Worm (Caenorhabditis elegans) whole organism, late embryonic: ENCODE data around the gene nhr-237.

ENCODE experiments used
- C08G9.2 ChIP-seq: sonication (generic microtip); optimal IDR thresholded peaks from 2 replicates; lab custom pipeline; 2016; ENCODE audit warnings: mild to moderate bottlenecking, missing genetic modification characterization, moderate library complexity, missing compliant biosample characterization
- F13H6.1 ChIP-seq: sonication (generic microtip); optimal IDR thresholded peaks from 2 replicates; lab custom pipeline; 2016; ENCODE audit warnings: missing genetic modification characterization, missing compliant biosample characterization
- K02D7.2 ChIP-seq: sonication (generic microtip); optimal IDR thresholded peaks from 2 replicates; lab custom pipeline; 2017; ENCODE audit warnings: mild to moderate bottlenecking, missing genetic modification characterization, missing compliant biosample characterization
- ama-1 ChIP-seq: fragments of 150-350 bp; optimal IDR thresholded peaks from 2 replicates; lab custom pipeline; 2014
- ceh-14 ChIP-seq: sonication (generic microtip); optimal IDR thresholded peaks from 2 replicates; lab custom pipeline; 2016; ENCODE audit warnings: missing genotype, missing genetic modification characterization, missing compliant biosample characterization
- ceh-18 ChIP-seq: sonication (generic microtip); optimal IDR thresholded peaks from 2 replicates; lab custom pipeline; 2016; ENCODE audit warnings: missing genetic modification characterization, missing compliant biosample characterization
- ceh-2 ChIP-seq: sonication (generic microtip); optimal IDR thresholded peaks from 2 replicates; lab custom pipeline; 2016; ENCODE audit warnings: missing genotype, missing genetic modification characterization, missing compliant biosample characterization
- ceh-22 ChIP-seq: sonication (generic microtip); optimal IDR thresholded peaks from 2 replicates; lab custom pipeline; 2017; ENCODE audit warnings: missing biosample characterization, missing genetic modification characterization
- ceh-24 ChIP-seq: sonication (generic microtip); optimal IDR thresholded peaks from 2 replicates; lab custom pipeline; 2016; ENCODE audit warnings: mild to moderate bottlenecking, missing genetic modification characterization, missing compliant biosample characterization
- ceh-34 ChIP-seq: sonication (generic microtip); optimal IDR thresholded peaks from 2 replicates; lab custom pipeline; 2016; ENCODE audit warnings: mild to moderate bottlenecking, missing genetic modification characterization, missing compliant biosample characterization
- ceh-6 ChIP-seq: fragments of 200-800 bp; sonication (Bioruptor generic); optimal IDR thresholded peaks from 2 replicates; lab custom pipeline; 2018; ENCODE audit warnings: mild to moderate bottlenecking, missing genetic modification characterization, missing compliant biosample characterization
- ceh-9 ChIP-seq: sonication (generic microtip); optimal IDR thresholded peaks from 2 replicates; lab custom pipeline; 2016; ENCODE audit warnings: mild to moderate bottlenecking, missing genetic modification characterization, inconsistent platforms, missing compliant biosample characterization
- che-1 ChIP-seq: sonication (generic microtip); optimal IDR thresholded peaks from 2 replicates; lab custom pipeline; 2016; ENCODE audit warnings: mild to moderate bottlenecking, missing genetic modification characterization, missing compliant biosample characterization
- dve-1 ChIP-seq: sonication (generic microtip); optimal IDR thresholded peaks from 2 replicates; lab custom pipeline; 2017; ENCODE audit warnings: antibody characterized with exemption, mild to moderate bottlenecking, missing genetic modification characterization, missing compliant biosample characterization
- elt-2 ChIP-seq: sonication (generic microtip); optimal IDR thresholded peaks from 2 replicates; lab custom pipeline; 2016; ENCODE audit warnings: missing genetic modification reagents, missing genetic modification characterization, missing compliant biosample characterization
- elt-4 ChIP-seq: sonication (generic microtip); optimal IDR thresholded peaks from 2 replicates; lab custom pipeline; 2016; ENCODE audit warnings: missing genetic modification characterization, missing compliant biosample characterization
- ets-4 ChIP-seq: sonication (generic microtip); optimal IDR thresholded peaks from 2 replicates; lab custom pipeline; 2016; ENCODE audit warnings: missing genetic modification characterization, missing compliant biosample characterization
- fax-1 ChIP-seq: sonication (generic microtip); optimal IDR thresholded peaks from 2 replicates; lab custom pipeline; 2016; ENCODE audit warnings: missing genotype, missing genetic modification characterization, missing compliant biosample characterization
- fkh-10 ChIP-seq: fragments of 150-350 bp; optimal IDR thresholded peaks from 2 replicates; lab custom pipeline; 2014; ENCODE audit warnings: missing biosample characterization, missing genetic modification reagents, missing genetic modification characterization
- fkh-6 ChIP-seq: sonication (generic microtip); optimal IDR thresholded peaks from 2 replicates; lab custom pipeline; 2016; ENCODE audit warnings: missing genetic modification characterization, missing compliant biosample characterization
- gmeb-2 ChIP-seq: sonication (generic microtip); optimal IDR thresholded peaks from 2 replicates; lab custom pipeline; 2016; ENCODE audit warnings: missing genetic modification characterization, inconsistent platforms, missing compliant biosample characterization
- hlh-30 ChIP-seq: sonication (generic microtip); optimal IDR thresholded peaks from 2 replicates; lab custom pipeline; 2017; ENCODE audit warnings: antibody characterized with exemption, missing genetic modification characterization, missing compliant biosample characterization; ENCODE audit not compliant: insufficient read depth
- hlh-8 ChIP-seq: sonication (generic microtip); optimal IDR thresholded peaks from 2 replicates; lab custom pipeline; 2016; ENCODE audit warnings: missing genotype, missing genetic modification characterization, missing compliant biosample characterization
- lim-6 ChIP-seq: sonication (generic microtip); optimal IDR thresholded peaks from 2 replicates; lab custom pipeline; 2016; ENCODE audit warnings: missing genetic modification characterization, missing compliant biosample characterization
- nfya-1 ChIP-seq: sonication (generic microtip); optimal IDR thresholded peaks from 2 replicates; lab custom pipeline; 2017; ENCODE audit warnings: missing genetic modification characterization, mild to moderate bottlenecking, missing compliant biosample characterization, antibody characterized with exemption, moderate library complexity
- npax-4 ChIP-seq: sonication (generic microtip); optimal IDR thresholded peaks from 2 replicates; lab custom pipeline; 2016; ENCODE audit warnings: missing genetic modification characterization, missing compliant biosample characterization
- pag-3 ChIP-seq: sonication (generic microtip); optimal IDR thresholded peaks from 2 replicates; lab custom pipeline; 2016; ENCODE audit warnings: missing compliant biosample characterization, missing genetic modification characterization, borderline replicate concordance
- pha-4 ChIP-seq: fragments of 150-350 bp; optimal IDR thresholded peaks from 2 replicates; lab custom pipeline; 2018; ENCODE audit warnings: missing biosample characterization, missing genetic modification reagents, missing genetic modification characterization
- rnt-1 ChIP-seq: sonication (generic microtip); optimal IDR thresholded peaks from 2 replicates; lab custom pipeline; 2016; ENCODE audit warnings: missing genetic modification characterization, missing compliant biosample characterization
- sdc-2 ChIP-seq: sonication (generic microtip); optimal IDR thresholded peaks from 2 replicates; lab custom pipeline; 2016; ENCODE audit warnings: missing genotype, missing genetic modification characterization, missing compliant biosample characterization
- sox-4 ChIP-seq: sonication (generic microtip); optimal IDR thresholded peaks from 2 replicates; lab custom pipeline; 2017; ENCODE audit warnings: mild to moderate bottlenecking, missing genetic modification characterization, inconsistent platforms, missing compliant biosample characterization
- syd-9 ChIP-seq: sonication (generic microtip); optimal IDR thresholded peaks from 2 replicates; lab custom pipeline; 2016; ENCODE audit warnings: mild to moderate bottlenecking, missing genetic modification characterization, moderate library complexity, missing compliant biosample characterization
- tbx-2 ChIP-seq: sonication (generic microtip); optimal IDR thresholded peaks from 2 replicates; lab custom pipeline; 2016; ENCODE audit warnings: missing genetic modification characterization, missing compliant biosample characterization
- tbx-7 ChIP-seq: sonication (generic microtip); optimal IDR thresholded peaks from 2 replicates; lab custom pipeline; 2016; ENCODE audit warnings: missing genotype, missing genetic modification characterization, missing compliant biosample characterization
- ttx-3 ChIP-seq: sonication (generic microtip); optimal IDR thresholded peaks from 2 replicates; lab custom pipeline; 2016; ENCODE audit warnings: missing genetic modification reagents, missing genetic modification characterization, missing compliant biosample characterization
- unc-3 ChIP-seq, 2 experiments: fragments of 200-800 bp in 1 of 2; sonication (Bioruptor generic) in 1 of 2; sonication (generic microtip) in 1 of 2; conservative IDR thresholded peaks in 1 of 2; optimal IDR thresholded peaks in 1 of 2; 2 replicates each; pipeline versions ENCODE4 v1.3.6 to Lab custom; 2016 to 2022; ENCODE audit warnings: missing compliant biosample characterization in 2 of 2, missing genetic modification characterization in 2 of 2, missing genetic modification reagents in 1 of 2
- unc-42 ChIP-seq: sonication (generic microtip); optimal IDR thresholded peaks from 2 replicates; lab custom pipeline; 2016; ENCODE audit warnings: missing genotype, missing genetic modification characterization, missing compliant biosample characterization
- ztf-16 ChIP-seq: sonication (generic microtip); optimal IDR thresholded peaks from 2 replicates; lab custom pipeline; 2017; ENCODE audit warnings: missing genetic modification characterization, missing compliant biosample characterization

Gene nhr-237

ce11 chrV:1627269-1627668 is 649 bp upstream of the nhr-237 start:
- TF ChIP-seq rnt-1 (tag; lab: Kevin White, UChicago), result no peak
- no peak for TF ChIP-seq ttx-3 (tag; lab: Kevin White, UChicago)
- no peak for TF ChIP-seq ztf-16
- TF ChIP-seq tbx-7 (tag; lab: Kevin White, UChicago), result no peak
- peak; percentile 25 for TF ChIP-seq nfya-1 (tag; lab: Kevin White, UChicago)
- no peak for TF ChIP-seq fax-1
- TF ChIP-seq ets-4 (tag; lab: Kevin White, UChicago), result no peak
- TF ChIP-seq ceh-2 (tag; lab: Kevin White, UChicago), result no peak
- no peak for TF ChIP-seq sox-4 (tag; lab: Kevin White, UChicago)
- TF ChIP-seq npax-4 (tag; lab: Kevin White, UChicago), result no peak
- TF ChIP-seq F13H6.1 (tag; lab: Kevin White, UChicago), result peak; percentile 62
- TF ChIP-seq unc-3 (GFP tag; conservative IDR thresholded peaks at IDR 0.05; lab: Robert Waterston, UW), result no peak
- no peak for TF ChIP-seq unc-3 (tag; optimal IDR thresholded peaks at IDR 0.05; lab: Kevin White, UChicago)
- TF ChIP-seq sdc-2 (tag; lab: Kevin White, UChicago), result no peak
- TF ChIP-seq syd-9 (tag; lab: Kevin White, UChicago), result no peak
- TF ChIP-seq ceh-14 (tag; lab: Kevin White, UChicago), result no peak
- peak; percentile 0 for TF ChIP-seq ceh-18 (tag; lab: Kevin White, UChicago)
- peak; percentile 38 for TF ChIP-seq dve-1 (tag; lab: Kevin White, UChicago)
- TF ChIP-seq ceh-6 (GFP tag; lab: Kevin White, UChicago), result no peak
- TF ChIP-seq pag-3 (tag; lab: Kevin White, UChicago), result no peak
- TF ChIP-seq hlh-8 (tag; lab: Kevin White, UChicago), result no peak
- no peak for TF ChIP-seq pha-4 (tag; lab: Kevin White, UChicago)
- peak; percentile 10 for TF ChIP-seq tbx-2

DNA sequence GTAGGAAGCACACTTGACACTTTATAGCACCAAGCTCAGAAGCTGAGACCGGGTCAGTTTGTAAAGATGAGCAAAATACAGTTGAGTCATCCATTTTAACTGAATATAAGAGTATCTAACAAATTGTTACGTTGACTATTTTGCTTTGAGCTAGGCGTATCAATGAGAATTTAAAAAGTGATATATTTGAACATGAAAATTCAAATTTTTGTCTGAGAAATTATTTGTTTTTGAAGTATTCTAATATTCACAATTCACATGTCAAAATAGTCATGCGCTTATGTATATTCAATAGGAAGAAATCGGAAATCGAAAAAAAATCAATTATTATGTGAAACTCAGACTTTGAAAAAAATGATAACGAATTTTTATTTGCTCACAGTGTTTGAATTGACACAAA is 2.3 kb downstream of the nhr-237 start, which contains the start of gene nhr-110:
Gene nhr-110 (minus strand): TSS at position 101 of the 400 bp plus-strand sequence.
- TF ChIP-seq ceh-24 (tag; lab: Kevin White, UChicago), result no peak
- no peak for TF ChIP-seq ttx-3 (tag; lab: Kevin White, UChicago)
- no peak for TF ChIP-seq sox-4 (tag; lab: Kevin White, UChicago)
- TF ChIP-seq unc-3 (GFP tag; conservative IDR thresholded peaks at IDR 0.05; lab: Robert Waterston, UW), result no peak
- no peak for TF ChIP-seq unc-3 (tag; optimal IDR thresholded peaks at IDR 0.05; lab: Kevin White, UChicago)
- no peak for TF ChIP-seq syd-9 (tag; lab: Kevin White, UChicago)

- TF ChIP-seq pha-4 (tag; lab: Kevin White, UChicago) (no peak), hlh-30 (tag; lab: Kevin White, UChicago) (no peak), ceh-22 (tag; lab: Kevin White, UChicago) (no peak), F13H6.1 (tag; lab: Kevin White, UChicago) (no peak), gmeb-2 (tag; lab: Kevin White, UChicago) (no peak), ceh-34 (tag; lab: Kevin White, UChicago) (no peak), elt-4 (no peak), ceh-6 (GFP tag; lab: Kevin White, UChicago) (no peak), unc-42 (tag; lab: Kevin White, UChicago) (no peak), ets-4 (tag; lab: Kevin White, UChicago) (no peak), elt-2 (no peak), nfya-1 (tag; lab: Kevin White, UChicago) (no peak), ama-1 (no peak), fkh-6 (no peak), ceh-9 (no peak), K02D7.2 (tag; lab: Kevin White, UChicago) (no peak)
Measured at ce11 chrV:1623429-1623828, 3.2 kb downstream of the nhr-237 start.

DNA sequence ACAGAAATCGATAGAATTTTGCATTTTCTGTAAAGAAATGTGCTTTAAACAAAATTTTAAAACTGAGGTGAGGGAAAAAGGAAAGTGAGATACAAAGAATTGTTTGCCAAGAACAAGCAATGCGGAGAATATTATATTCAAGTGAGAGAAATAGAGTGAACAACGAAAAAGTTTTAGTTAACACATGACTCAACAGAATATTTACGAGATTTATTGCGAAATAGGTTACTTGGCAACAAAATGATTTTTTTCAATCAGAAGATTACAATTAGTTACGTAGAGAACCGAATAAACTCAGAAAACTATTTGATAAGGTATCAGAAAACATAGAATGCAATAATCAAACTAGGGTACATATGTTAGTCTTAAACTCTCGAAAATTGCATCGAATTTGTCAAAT is 5.1 kb downstream of the nhr-237 start, which contains the start of gene nhr-117:
Gene nhr-117 (minus strand): TSS at position 27 of the 400 bp plus-strand sequence.
- TF ChIP-seq fkh-10 (GFP tag; lab: Kevin White, UChicago), result no peak
- no peak for TF ChIP-seq che-1 (tag; lab: Kevin White, UChicago)
- no peak for TF ChIP-seq ceh-34 (tag; lab: Kevin White, UChicago)
- TF ChIP-seq lim-6 (tag; lab: Kevin White, UChicago), result no peak
- no peak for TF ChIP-seq pag-3 (tag; lab: Kevin White, UChicago)
- no peak for TF ChIP-seq C08G9.2 (tag; lab: Kevin White, UChicago)
- TF ChIP-seq, all 69 proteins: peak for 0
